Fruit fly (Drosophila melanogaster): ENCODE data around the gene noc.
A peak's percentile ranks its signal among the peaks of the same experiment; 100 is the strongest.

The noc gene

dm6 chr2L:14474987-14475386 is 15.7 kb upstream of the noc start (continued):
- TF ChIP-seq pan (optimal IDR thresholded peaks at IDR 0.05) (no peak), pan (GFP tag; optimal IDR thresholded peaks at IDR 0.05 in 1 of 2, IDR thresholded peaks at IDR 0.05 in 1 of 2) (peak in 1 of 2 experiments; percentile 36), croc (GFP tag; conservative IDR thresholded peaks at IDR 0.05) (no peak; the same call in 2 of the 3 replicates), dpn (GFP tag; optimal IDR thresholded peaks at IDR 0.05) (peak in 1 of 2 experiments; percentile 50), zen2 (GFP tag; IDR thresholded peaks at IDR 0.05; ENCODE audit: partially characterized antibody) (no peak), nom (GFP tag; optimal IDR thresholded peaks at IDR 0.05) (peak; percentile 42), Dll (GFP tag; IDR thresholded peaks at IDR 0.05; ENCODE audit: partially characterized antibody) (no peak), CG2889 (GFP tag; IDR thresholded peaks at IDR 0.05) (peak; percentile 58; the same call in 2 of the 3 replicates), org-1 (GFP tag; optimal IDR thresholded peaks at IDR 0.05) (peak; percentile 56), CG6854 (GFP tag; optimal IDR thresholded peaks at IDR 0.05) (no peak), CG18619 (GFP tag; optimal IDR thresholded peaks at IDR 0.05) (no peak), CG2678 (tag; optimal IDR thresholded peaks at IDR 0.05) (peak; percentile 82), exex (tag; optimal IDR thresholded peaks at IDR 0.05) (no peak), Vsx1 (GFP tag; optimal IDR thresholded peaks at IDR 0.05) (no peak), CG4617 (GFP tag; optimal IDR thresholded peaks at IDR 0.05; ENCODE audit: borderline replicate concordance) (peak; percentile 6), usp (GFP tag; optimal IDR thresholded peaks at IDR 0.05) (no peak), Sox100B (GFP tag; optimal IDR thresholded peaks at IDR 0.05) (peak; percentile 56), CG2116 (GFP tag; optimal IDR thresholded peaks at IDR 0.05) (no peak), Sox102F (GFP tag; optimal IDR thresholded peaks at IDR 0.05) (peak; percentile 78), bab2 (GFP tag; optimal IDR thresholded peaks at IDR 0.05) (no peak), HmgZ (tag; optimal IDR thresholded peaks at IDR 0.05) (peak; percentile 4), Neu2 (GFP tag; optimal IDR thresholded peaks at IDR 0.05; ENCODE audit: borderline replicate concordance) (no peak), CG6654 (GFP tag; optimal IDR thresholded peaks at IDR 0.05) (peak; percentile 16), ttk (GFP tag; IDR thresholded peaks at IDR 0.05) (0 out of 2 replicates have a peak, but pooled peaks have one; percentile 27), CG34224 (GFP tag; IDR thresholded peaks at IDR 0.05; ENCODE audit: partially characterized antibody) (no peak), ssp (GFP tag; IDR thresholded peaks at IDR 0.05) (no peak), Xrp1 (GFP tag; IDR thresholded peaks at IDR 0.05) (peak; percentile 67), CG4328 (GFP tag; optimal IDR thresholded peaks at IDR 0.05) (peak; percentile 14), Six4 (GFP tag; optimal IDR thresholded peaks at IDR 0.05) (no peak), Trl (optimal IDR thresholded peaks at IDR 0.05) (no peak), Trl (GFP tag; optimal IDR thresholded peaks at IDR 0.05) (peak; percentile 22), sima (GFP tag; optimal IDR thresholded peaks at IDR 0.05) (no peak), HLH54F (GFP tag; optimal IDR thresholded peaks at IDR 0.05) (no peak), fd96Cb (tag; optimal IDR thresholded peaks at IDR 0.05) (peak; percentile 40), Fer2 (tag; optimal IDR thresholded peaks at IDR 0.05) (no peak), pb (GFP tag; optimal IDR thresholded peaks at IDR 0.05) (no peak), wor (GFP tag; IDR thresholded peaks at IDR 0.05) (no peak), Nf-YA (GFP tag; IDR thresholded peaks at IDR 0.05) (no peak), CG9932 (GFP tag; IDR thresholded peaks at IDR 0.05) (no peak), CG7745 (tag; optimal IDR thresholded peaks at IDR 0.05) (no peak), CG14710 (tag; optimal IDR thresholded peaks at IDR 0.05) (peak; percentile 64), sc (optimal IDR thresholded peaks at IDR 0.05) (no peak), sc (GFP tag; optimal IDR thresholded peaks at IDR 0.05) (peak; percentile 42), CG12299 (tag; optimal IDR thresholded peaks at IDR 0.05) (peak; percentile 55), CG3838 (GFP tag; optimal IDR thresholded peaks at IDR 0.05) (no peak), hth (optimal IDR thresholded peaks at IDR 0.05) (no peak), ap (GFP tag; IDR thresholded peaks at IDR 0.05) (no peak), ac (GFP tag; optimal IDR thresholded peaks at IDR 0.05) (no peak), Doc3 (GFP tag; IDR thresholded peaks at IDR 0.05; ENCODE audit: partially characterized antibody) (no peak), ara (GFP tag; IDR thresholded peaks at IDR 0.05) (no peak; the same call in 1 of the 2 replicates), crp (GFP tag; optimal IDR thresholded peaks at IDR 0.05) (no peak), CG10274 (GFP tag; optimal IDR thresholded peaks at IDR 0.05) (no peak)

Measured in whole organism, embryonic.